Worm (Caenorhabditis elegans) whole organism, L2 larva: ENCODE measurements around the gene Y54F10BM.6.

Experiments
- F13H6.1 ChIP-seq: sonication (generic microtip); optimal IDR thresholded peaks from 2 replicates; lab custom pipeline; 2016; ENCODE audit warnings: missing genetic modification characterization, missing compliant biosample characterization
- ZK546.5 ChIP-seq: sonication (generic microtip); optimal IDR thresholded peaks from 2 replicates; lab custom pipeline; 2017; ENCODE audit warnings: missing biosample characterization, missing genetic modification characterization
- blmp-1 ChIP-seq: sonication (generic microtip); optimal IDR thresholded peaks from 2 replicates; lab custom pipeline; 2017; ENCODE audit warnings: missing genetic modification characterization, mild to moderate bottlenecking, missing compliant biosample characterization, antibody characterized with exemption, moderate library complexity; ENCODE audit not compliant: insufficient read depth
- crh-2 ChIP-seq: sonication (generic microtip); optimal IDR thresholded peaks from 2 replicates; lab custom pipeline; 2017; ENCODE audit warnings: missing biosample characterization, missing genetic modification characterization
- lsy-2 ChIP-seq, 2 experiments: fragments of 150-350 bp in 1 of 2; sonication (generic microtip) in 1 of 2; optimal IDR thresholded peaks; 2 replicates each; lab custom pipeline; 2014 to 2017; ENCODE audit warnings: missing biosample characterization in 2 of 2, missing genetic modification characterization in 2 of 2
- peb-1 ChIP-seq: fragments of 150-350 bp; optimal IDR thresholded peaks from 2 replicates; lab custom pipeline; 2014; ENCODE audit warnings: missing biosample characterization, missing genetic modification characterization
- unc-39 ChIP-seq: fragments of 150-350 bp; optimal IDR thresholded peaks from 2 replicates; lab custom pipeline; 2014; ENCODE audit warnings: missing biosample characterization, missing genetic modification characterization
- unc-62 ChIP-seq: fragments of 150-350 bp; optimal IDR thresholded peaks from 2 replicates; lab custom pipeline; 2014; ENCODE audit warnings: missing biosample characterization, missing genetic modification reagents, missing genetic modification characterization
- zag-1 ChIP-seq: fragments of 150-350 bp; optimal IDR thresholded peaks from 2 replicates; lab custom pipeline; 2014; ENCODE audit warnings: missing biosample characterization, missing genetic modification characterization

- TF ChIP-seq F13H6.1 (tag; lab: Kevin White, UChicago) (no peak), ZK546.5 (tag; lab: Kevin White, UChicago) (no peak), lsy-2 (tag; optimal IDR thresholded peaks at IDR 0.05; lab: Kevin White, UChicago) (no peak), peb-1 (tag; lab: Kevin White, UChicago) (no peak), unc-39 (tag; lab: Kevin White, UChicago) (no peak), blmp-1 (no peak), zag-1 (tag; lab: Kevin White, UChicago) (no peak), unc-62 (GFP tag; lab: Kevin White, UChicago) (no peak), crh-2 (tag; lab: Kevin White, UChicago) (no peak)
Measured at ce11 chrIII:2304149-2304548, 41.1 kb downstream of the Y54F10BM.6 start.
